Worm (Caenorhabditis elegans): ENCODE results near the gene unc-83.

unc-83 gene

ce11 chrV:6464765-6465164, at the start of gene unc-83:
Gene unc-83, plus strand, starts transcription at chrV:6465065.
- TF ChIP-seq hrde-1 (tag; optimal IDR thresholded peaks at IDR 0.05; ENCODE audit: borderline replicate concordance) = no peak
- TF ChIP-seq aptf-3 (GFP tag; IDR thresholded peaks at IDR 0.05) = no peak
- TF ChIP-seq Y53F4B.3 (GFP tag; IDR thresholded peaks at IDR 0.05) = no peak
- no peak for TF ChIP-seq bed-2 (GFP tag; IDR thresholded peaks at IDR 0.05)
- TF ChIP-seq F33H1.4 (GFP tag; IDR thresholded peaks at IDR 0.05) = no peak
- no peak for TF ChIP-seq ztf-26 (tag; optimal IDR thresholded peaks at IDR 0.05)
- no peak for TF ChIP-seq somi-1 (GFP tag; optimal IDR thresholded peaks at IDR 0.05)
- TF ChIP-seq nhr-179 (tag; optimal IDR thresholded peaks at IDR 0.05) = no peak
- no peak for TF ChIP-seq lsy-27 (tag; optimal IDR thresholded peaks at IDR 0.05; ENCODE audit: borderline replicate concordance, insufficient read depth)
- no peak for TF ChIP-seq lin-26 (GFP tag; IDR thresholded peaks at IDR 0.05)
- TF ChIP-seq snpc-1.1 (tag; optimal IDR thresholded peaks at IDR 0.05; ENCODE audit: insufficient read depth) = no peak
- no peak for TF ChIP-seq aptf-2 (GFP tag; conservative IDR thresholded peaks at IDR 0.05)
- no peak for TF ChIP-seq Y79H2A.3 (GFP tag; conservative IDR thresholded peaks at IDR 0.05)
- no peak for TF ChIP-seq ztf-6 (GFP tag; IDR thresholded peaks at IDR 0.05)
- no peak for TF ChIP-seq nhr-27 (tag; optimal IDR thresholded peaks at IDR 0.05)
- TF ChIP-seq F39B2.1 (GFP tag; IDR thresholded peaks at IDR 0.05) = no peak
- TF ChIP-seq ets-4 (GFP tag; optimal IDR thresholded peaks at IDR 0.05) = no peak
- no peak for TF ChIP-seq dpff-1 (tag; optimal IDR thresholded peaks at IDR 0.05)
- no peak for TF ChIP-seq ceh-79 (tag; optimal IDR thresholded peaks at IDR 0.05)
- no peak for TF ChIP-seq madf-10 (tag; optimal IDR thresholded peaks at IDR 0.05)

- TF ChIP-seq ztf-18 (tag; optimal IDR thresholded peaks at IDR 0.05) = no peak
- no peak for TF ChIP-seq ceh-79 (tag; optimal IDR thresholded peaks at IDR 0.05)
- no peak for TF ChIP-seq gei-17 (GFP tag; optimal IDR thresholded peaks at IDR 0.05)
- no peak for TF ChIP-seq atf-7 (tag; optimal IDR thresholded peaks at IDR 0.05)
- no peak for TF ChIP-seq tbp1 (GFP tag; optimal IDR thresholded peaks at IDR 0.05)
- no peak for TF ChIP-seq B0019.2 (GFP tag; conservative IDR thresholded peaks at IDR 0.05)
- TF ChIP-seq ama-1 (optimal IDR thresholded peaks at IDR 0.05) = no peak
- TF ChIP-seq ama-1 (GFP tag; optimal IDR thresholded peaks at IDR 0.05) = peak in 1 of 2 experiments; percentile 19
- TF ChIP-seq ccch-3 (GFP tag; optimal IDR thresholded peaks at IDR 0.05) = no peak
Measured at ce11 chrV:6424055-6424454, 40.8 kb upstream of the unc-83 start, which contains the start of gene urb-1. Gene urb-1, minus strand, starts transcription at chrV:6424155.

ce11 chrV:6425927-6426326, 38.9 kb upstream of the unc-83 start, which contains the start of gene T05H4.11:
Gene T05H4.11, minus strand, starts transcription at chrV:6426261.
- TF ChIP-seq ceh-79 (tag; optimal IDR thresholded peaks at IDR 0.05) (peak; percentile 21), madf-10 (tag; optimal IDR thresholded peaks at IDR 0.05) (no peak), nhr-80 (tag; optimal IDR thresholded peaks at IDR 0.05) (peak; percentile 16), F39B2.1 (GFP tag; IDR thresholded peaks at IDR 0.05) (no peak), sea-2 (GFP tag; IDR thresholded peaks at IDR 0.05) (no peak), B0019.2 (GFP tag; conservative IDR thresholded peaks at IDR 0.05) (no peak), snpc-3.4 (tag; optimal IDR thresholded peaks at IDR 0.05) (peak; percentile 0), ama-1 (optimal IDR thresholded peaks at IDR 0.05) (peak; percentile 13), ama-1 (GFP tag; optimal IDR thresholded peaks at IDR 0.05) (no peak), lag-1 (GFP tag; IDR thresholded peaks at IDR 0.05) (0 out of 2 replicates have a peak, but pooled peaks have one; percentile 34), tlf-1 (GFP tag; optimal IDR thresholded peaks at IDR 0.05) (no peak), tbp1 (GFP tag; optimal IDR thresholded peaks at IDR 0.05) (no peak), akir-1 (GFP tag; optimal IDR thresholded peaks at IDR 0.05) (no peak), ceh-58 (GFP tag; IDR thresholded peaks at IDR 0.05) (no peak), Y53G8AR.9 (GFP tag; conservative IDR thresholded peaks at IDR 0.05) (no peak), Y56A3A.18 (GFP tag; IDR thresholded peaks at IDR 0.05) (no peak), rec-8 (tag; optimal IDR thresholded peaks at IDR 0.05) (peak in 1 of 2 experiments; percentile 7), B0261.1 (tag; optimal IDR thresholded peaks at IDR 0.05) (no peak), ceh-100 (GFP tag; IDR thresholded peaks at IDR 0.05) (no peak), F49E8.2 (tag; optimal IDR thresholded peaks at IDR 0.05; ENCODE audit: insufficient read depth) (no peak), chd-7 (tag; optimal IDR thresholded peaks at IDR 0.05) (no peak), pbrm-1 (GFP tag; IDR thresholded peaks at IDR 0.05) (peak; percentile 43; the same call in 1 of the 2 replicates), lin-54 (GFP tag; optimal IDR thresholded peaks at IDR 0.05) (no peak), madf-8 (GFP tag; conservative IDR thresholded peaks at IDR 0.05) (0 out of 2 replicates have a peak, but pooled peaks have one; percentile 8), ets-4 (GFP tag; optimal IDR thresholded peaks at IDR 0.05) (peak; percentile 24)

All from whole organism, young adult.